Worm (Caenorhabditis elegans): Measurements from ENCODE around the gene T24B8.4.

DNA sequence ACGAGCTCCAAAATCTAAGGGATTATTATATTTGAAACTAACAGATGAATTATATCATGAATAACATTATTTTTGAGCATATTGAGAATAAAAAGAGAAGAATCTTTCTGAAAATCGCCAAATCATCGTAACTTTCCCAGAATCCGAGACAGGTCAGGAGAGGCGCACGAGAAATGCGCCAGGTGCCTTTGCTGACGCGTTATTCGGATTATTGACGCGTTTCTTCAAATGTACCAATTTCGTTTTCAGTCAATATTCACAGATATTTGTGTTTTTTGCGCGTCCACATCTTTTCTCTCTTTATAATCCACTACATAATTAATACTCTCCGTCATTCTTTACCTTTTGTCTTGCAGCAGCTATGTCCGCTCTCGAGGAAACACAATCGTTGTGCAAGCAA lies 28.4 kb upstream of the T24B8.4 start, which contains the start of gene T24H10.1:
- TF ChIP-seq tbx-7 (tag; optimal IDR thresholded peaks at IDR 0.05) = no peak
- no peak for TF ChIP-seq ceh-14 (tag; optimal IDR thresholded peaks at IDR 0.05)
- no peak for TF ChIP-seq ref-2 (tag; optimal IDR thresholded peaks at IDR 0.05)
- TF ChIP-seq zip-5 (tag; optimal IDR thresholded peaks at IDR 0.05) = no peak

Measured in whole organism, late embryonic.